Worm (Caenorhabditis elegans): ENCODE measurements around the gene col-150.

DNA sequence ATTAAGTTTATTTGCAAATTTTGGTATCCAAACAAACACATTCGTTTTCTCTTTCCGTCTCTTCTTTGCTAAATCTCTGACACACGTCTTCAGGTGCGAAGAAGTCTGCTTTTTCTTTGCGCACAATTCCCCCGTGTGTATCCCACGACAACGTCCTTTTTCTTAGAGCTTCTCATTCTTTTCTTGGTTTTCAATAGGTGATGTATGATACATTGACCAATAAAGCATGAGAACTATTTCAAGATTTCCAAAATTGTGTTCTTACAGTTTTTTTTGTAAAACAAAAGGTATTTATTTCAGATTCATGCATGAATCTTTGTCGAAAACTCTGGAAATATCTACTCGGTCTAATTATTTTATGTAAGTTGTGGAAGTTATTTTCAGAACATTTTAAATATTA, 4.7 kb downstream of the col-150 start, which contains the start of gene B0024.15:
- no peak for TF ChIP-seq tbx-37 (GFP tag; conservative IDR thresholded peaks at IDR 0.05)
- no peak for TF ChIP-seq F13C5.2 (tag; optimal IDR thresholded peaks at IDR 0.05)
- no peak for TF ChIP-seq aly-1 (tag; optimal IDR thresholded peaks at IDR 0.05)
- no peak for TF ChIP-seq ama-1 (optimal IDR thresholded peaks at IDR 0.05)
